Worm (Caenorhabditis elegans) whole organism, L4 larva: Measurements from ENCODE around the gene sre-8.
A peak's percentile ranks its signal among the peaks of the same experiment; 100 is the strongest.

Experiments
- F10B5.3 ChIP-seq: sonication (generic microtip); optimal IDR thresholded peaks from 2 replicates; lab custom pipeline; 2016; ENCODE audit warnings: mild to moderate bottlenecking, missing genetic modification characterization, missing compliant biosample characterization
- F44E2.7 ChIP-seq: fragments of 200-800 bp; sonication (Bioruptor generic); IDR thresholded peaks from 2 replicates; pipeline ENCODE4 v2.1.2; 2022; ENCODE audit warnings: missing genetic modification characterization, missing compliant biosample characterization
- R02D3.7 ChIP-seq: fragments of 150-350 bp; sonication (generic microtip); optimal IDR thresholded peaks from 3 replicates; lab custom pipeline; 2014; ENCODE audit warnings: missing biosample characterization, missing genetic modification characterization
- T20F7.1 ChIP-seq: fragments of 200-800 bp; sonication (Bioruptor generic); optimal IDR thresholded peaks from 2 replicates; lab custom pipeline; 2018; ENCODE audit warnings: mild to moderate bottlenecking, missing genetic modification characterization, missing compliant biosample characterization
- Y105C5A.15 ChIP-seq: fragments of 200-800 bp; sonication (Bioruptor generic); IDR thresholded peaks from 2 replicates; pipeline ENCODE4 v1.3.6; 2022; ENCODE audit warnings: missing genetic modification characterization, missing compliant biosample characterization
- ZK337.2 ChIP-seq: fragments of 200-800 bp; sonication (Bioruptor generic); IDR thresholded peaks from 2 replicates; pipeline ENCODE4 v1.3.6; 2022; ENCODE audit warnings: missing genetic modification reagents, missing genetic modification characterization, missing compliant biosample characterization
- ama-1 ChIP-seq: fragments of 150-350 bp; optimal IDR thresholded peaks from 2 replicates; lab custom pipeline; 2014; ENCODE audit warnings: inconsistent platforms, mixed read lengths
- arid-1 ChIP-seq: fragments of 200-800 bp; sonication (Bioruptor generic); conservative IDR thresholded peaks from 2 replicates; pipeline ENCODE4 v1.3.6; 2022; ENCODE audit warnings: missing genetic modification reagents, missing genetic modification characterization, missing compliant biosample characterization
- ceh-20 ChIP-seq: fragments of 200-800 bp; sonication (Bioruptor generic); IDR thresholded peaks from 2 replicates; pipeline ENCODE4 v1.3.6; 2022; ENCODE audit warnings: missing genetic modification reagents, missing genetic modification characterization, missing compliant biosample characterization
- ceh-82 ChIP-seq: sonication (generic microtip); optimal IDR thresholded peaks from 2 replicates; lab custom pipeline; 2017; ENCODE audit warnings: missing biosample characterization, missing genetic modification characterization
- cey-2 ChIP-seq: sonication (generic microtip); optimal IDR thresholded peaks from 3 replicates; lab custom pipeline; 2017; ENCODE audit warnings: missing genetic modification characterization, mild to moderate bottlenecking, missing compliant biosample characterization, antibody characterized with exemption, borderline replicate concordance; ENCODE audit not compliant: insufficient read depth
- daf-19 ChIP-seq: fragments of 200-800 bp; sonication (Bioruptor generic); conservative IDR thresholded peaks from 2 replicates; pipeline ENCODE4 v1.3.6; 2022; ENCODE audit warnings: missing genetic modification characterization, missing compliant biosample characterization
- dmd-6 ChIP-seq: fragments of 200-800 bp; sonication (Bioruptor generic); IDR thresholded peaks from 2 replicates; pipeline ENCODE4 v1.3.6; 2022; ENCODE audit warnings: missing genetic modification reagents, missing genetic modification characterization, missing compliant biosample characterization
- duxl-1 ChIP-seq: sonication (generic microtip); optimal IDR thresholded peaks from 2 replicates; lab custom pipeline; 2016; ENCODE audit warnings: mild to moderate bottlenecking, missing genetic modification characterization, moderate library complexity, missing compliant biosample characterization; ENCODE audit not compliant: poor library complexity
- egl-27 ChIP-seq: sonication (generic microtip); optimal IDR thresholded peaks from 3 replicates; lab custom pipeline; 2017; ENCODE audit warnings: missing biosample characterization, missing genetic modification reagents, missing genetic modification characterization
- fkh-10 ChIP-seq: fragments of 150-350 bp; optimal IDR thresholded peaks from 2 replicates; lab custom pipeline; 2014; ENCODE audit warnings: missing biosample characterization, missing genetic modification reagents, missing genetic modification characterization
- lin-1 ChIP-seq: fragments of 200-800 bp; sonication (Bioruptor generic); IDR thresholded peaks from 2 replicates; pipeline ENCODE4 v1.3.6; 2022; ENCODE audit warnings: missing genetic modification reagents, missing genetic modification characterization, missing compliant biosample characterization
- lin-29 ChIP-seq: fragments of 200-800 bp; sonication (Bioruptor generic); IDR thresholded peaks from 2 replicates; pipeline ENCODE4 v1.3.6; 2022; ENCODE audit warnings: missing genetic modification reagents, missing genetic modification characterization, missing compliant biosample characterization
- lir-3 ChIP-seq: sonication (generic microtip); optimal IDR thresholded peaks from 2 replicates; lab custom pipeline; 2016; ENCODE audit warnings: mild to moderate bottlenecking, missing genetic modification characterization, missing compliant biosample characterization
- lsy-2 ChIP-seq, 2 experiments: fragments of 150-350 bp in 1 of 2; sonication (generic microtip) in 1 of 2; optimal IDR thresholded peaks; 2 replicates each; lab custom pipeline; 2014 to 2017; ENCODE audit warnings: missing biosample characterization in 2 of 2, missing genetic modification characterization in 2 of 2
- mdt-29 ChIP-seq: fragments of 200-800 bp; sonication (Bioruptor generic); IDR thresholded peaks from 2 replicates; pipeline ENCODE4 v1.3.6; 2022; ENCODE audit warnings: missing genetic modification reagents, missing genetic modification characterization, missing compliant biosample characterization
- mep-1 ChIP-seq: fragments of 150-350 bp; sonication (generic microtip); optimal IDR thresholded peaks from 3 replicates; lab custom pipeline; 2014; ENCODE audit warnings: missing biosample characterization, missing genetic modification characterization
- mxl-2 ChIP-seq: fragments of 200-800 bp; sonication (Bioruptor generic); conservative IDR thresholded peaks from 2 replicates; pipeline ENCODE4 v1.3.6; 2022; ENCODE audit warnings: missing genetic modification reagents, missing genetic modification characterization, missing compliant biosample characterization
- nhr-10 ChIP-seq: fragments of 150-350 bp; optimal IDR thresholded peaks from 2 replicates; lab custom pipeline; 2014; ENCODE audit warnings: missing biosample characterization, missing genetic modification characterization
- nhr-102 ChIP-seq: sonication (generic microtip); optimal IDR thresholded peaks from 2 replicates; lab custom pipeline; 2016; ENCODE audit warnings: mild to moderate bottlenecking, missing genetic modification characterization, moderate library complexity, missing compliant biosample characterization
- nhr-11 ChIP-seq: fragments of 150-350 bp; optimal IDR thresholded peaks from 2 replicates; lab custom pipeline; 2014; ENCODE audit warnings: missing biosample characterization, missing genetic modification characterization
- nhr-111 ChIP-seq: fragments of 200-800 bp; sonication (Bioruptor generic); optimal IDR thresholded peaks from 2 replicates; lab custom pipeline; 2018; ENCODE audit warnings: mild to moderate bottlenecking, missing genetic modification characterization, missing compliant biosample characterization
- nhr-237 ChIP-seq: sonication (generic microtip); optimal IDR thresholded peaks from 2 replicates; lab custom pipeline; 2017; ENCODE audit warnings: missing biosample characterization, missing genetic modification characterization
- nhr-25 ChIP-seq: sonication (generic microtip); optimal IDR thresholded peaks from 2 replicates; lab custom pipeline; 2017; ENCODE audit warnings: missing genetic modification characterization, mild to moderate bottlenecking, missing compliant biosample characterization, antibody characterized with exemption, moderate library complexity, borderline replicate concordance; ENCODE audit not compliant: insufficient read depth
- nhr-28 ChIP-seq: fragments of 150-350 bp; optimal IDR thresholded peaks from 2 replicates; lab custom pipeline; 2014; ENCODE audit warnings: missing biosample characterization, missing genetic modification characterization
- nhr-41 ChIP-seq: fragments of 200-800 bp; sonication (Bioruptor generic); IDR thresholded peaks from 2 replicates; pipeline ENCODE4 v1.3.6; 2022; ENCODE audit warnings: missing genetic modification reagents, missing genetic modification characterization, missing compliant biosample characterization
- nhr-42 ChIP-seq: fragments of 200-800 bp; sonication (Bioruptor generic); IDR thresholded peaks from 2 replicates; pipeline ENCODE4 v1.3.6; 2022; ENCODE audit warnings: missing genetic modification characterization, missing compliant biosample characterization
- nhr-48 ChIP-seq: sonication (generic microtip); optimal IDR thresholded peaks from 2 replicates; lab custom pipeline; 2016; ENCODE audit warnings: mild to moderate bottlenecking, missing genetic modification characterization, missing compliant biosample characterization
- nhr-6 ChIP-seq: fragments of 150-350 bp; optimal IDR thresholded peaks from 2 replicates; lab custom pipeline; 2014; ENCODE audit warnings: missing biosample characterization, missing genetic modification characterization
- nhr-77 ChIP-seq: fragments of 150-350 bp; optimal IDR thresholded peaks from 2 replicates; lab custom pipeline; 2014; ENCODE audit warnings: missing biosample characterization, missing genetic modification characterization
- pha-4 ChIP-seq, 2 experiments: fragments of 150-350 bp in 1 of 2; fragments of 200-800 bp in 1 of 2; sonication (Bioruptor generic) in 1 of 2; IDR thresholded peaks in 1 of 2; optimal IDR thresholded peaks in 1 of 2; 2 replicates each; pipeline versions ENCODE4 v1.3.6 to Lab custom; 2014 to 2022; ENCODE audit warnings: missing genetic modification characterization in 2 of 2, missing genetic modification reagents in 2 of 2, missing biosample characterization in 1 of 2, missing compliant biosample characterization in 1 of 2
- rbr-2 ChIP-seq: sonication (generic microtip); optimal IDR thresholded peaks from 2 replicates; lab custom pipeline; 2016; ENCODE audit warnings: missing genotype, missing genetic modification characterization, missing compliant biosample characterization
- sdz-12 ChIP-seq: fragments of 200-800 bp; sonication (Bioruptor generic); optimal IDR thresholded peaks from 2 replicates; lab custom pipeline; 2018; ENCODE audit warnings: mild to moderate bottlenecking, missing genetic modification characterization, missing compliant biosample characterization
- set-16 ChIP-seq: fragments of 200-800 bp; sonication (Bioruptor generic); IDR thresholded peaks from 2 replicates; pipeline ENCODE4 v1.3.6; 2022; ENCODE audit warnings: missing genetic modification reagents, missing genetic modification characterization, missing compliant biosample characterization
- snpc-4 ChIP-seq: fragments of 150-350 bp; optimal IDR thresholded peaks from 2 replicates; lab custom pipeline; 2014; ENCODE audit warnings: missing biosample characterization, missing genetic modification characterization
- spr-1 ChIP-seq: sonication (generic microtip); optimal IDR thresholded peaks from 2 replicates; lab custom pipeline; 2016; ENCODE audit warnings: mild to moderate bottlenecking, missing genetic modification characterization, missing compliant biosample characterization
- tag-97 ChIP-seq: fragments of 200-800 bp; sonication (Bioruptor generic); IDR thresholded peaks from 2 replicates; pipeline ENCODE4 v1.3.6; 2022; ENCODE audit warnings: missing genetic modification characterization, missing compliant biosample characterization
- unc-39 ChIP-seq: sonication (generic microtip); optimal IDR thresholded peaks from 2 replicates; lab custom pipeline; 2017; ENCODE audit warnings: missing biosample characterization, missing genetic modification characterization
- unc-62 ChIP-seq, 3 experiments: fragments of 150-350 bp in 1 of 3; sonication (generic microtip); optimal IDR thresholded peaks in 2 of 3; peaks in 1 of 3; 1 replicate in 1 of 3; 2 replicates in 2 of 3; lab custom pipeline; 2014 to 2017; ENCODE audit warnings: missing biosample characterization in 3 of 3, missing genetic modification characterization in 3 of 3, missing genetic modification reagents in 3 of 3, missing genotype in 1 of 3
- zfp-2 ChIP-seq: sonication (generic microtip); optimal IDR thresholded peaks from 2 replicates; lab custom pipeline; 2016; ENCODE audit warnings: mild to moderate bottlenecking, missing genetic modification characterization, missing compliant biosample characterization
- zfp-3 ChIP-seq: fragments of 200-800 bp; sonication (Bioruptor generic); conservative IDR thresholded peaks from 2 replicates; pipeline ENCODE4 v1.3.6; 2022; ENCODE audit warnings: missing genetic modification reagents, missing genetic modification characterization, missing compliant biosample characterization
- zip-2 ChIP-seq: fragments of 150-350 bp; optimal IDR thresholded peaks from 2 replicates; lab custom pipeline; 2014; ENCODE audit warnings: missing biosample characterization, missing genetic modification characterization
- ztf-11 ChIP-seq: fragments of 150-350 bp; optimal IDR thresholded peaks from 2 replicates; lab custom pipeline; 2014; ENCODE audit warnings: missing biosample characterization, missing genetic modification characterization

Gene sre-8

DNA sequence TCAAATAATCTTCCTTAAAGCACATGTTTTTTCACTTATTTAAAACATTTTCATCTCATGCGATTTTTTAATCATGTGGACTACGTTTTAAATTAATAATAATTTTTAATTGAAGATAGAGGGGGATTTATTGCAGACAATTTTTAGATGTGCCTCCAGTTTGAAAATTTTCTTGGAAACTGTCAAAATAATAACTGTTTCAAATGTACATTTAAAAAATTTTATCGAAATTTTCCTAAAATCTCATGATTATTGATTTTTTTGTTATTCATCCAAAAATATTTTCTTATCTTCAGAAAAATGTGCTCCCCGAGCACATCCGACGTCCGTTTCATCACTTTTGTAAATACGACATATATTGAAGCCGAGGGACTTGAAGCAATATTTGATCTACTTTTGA, at the start of gene sre-8:
Gene sre-8, plus strand, starts transcription at position 301 of the 400 bp plus-strand sequence.
- TF ChIP-seq ztf-11 (tag; lab: Kevin White, UChicago) (no peak), nhr-102 (no peak), cey-2 (tag; lab: Kevin White, UChicago) (no peak), egl-27 (tag; lab: Kevin White, UChicago) (no peak), T20F7.1 (GFP tag; lab: Kevin White, UChicago) (no peak), fkh-10 (GFP tag; lab: Kevin White, UChicago) (no peak), zip-2 (tag; lab: Kevin White, UChicago) (no peak), ZK337.2 (GFP tag; lab: Robert Waterston, UW) (no peak), nhr-28 (no peak), arid-1 (GFP tag; lab: Robert Waterston, UW) (no peak), snpc-4 (no peak)

DNA sequence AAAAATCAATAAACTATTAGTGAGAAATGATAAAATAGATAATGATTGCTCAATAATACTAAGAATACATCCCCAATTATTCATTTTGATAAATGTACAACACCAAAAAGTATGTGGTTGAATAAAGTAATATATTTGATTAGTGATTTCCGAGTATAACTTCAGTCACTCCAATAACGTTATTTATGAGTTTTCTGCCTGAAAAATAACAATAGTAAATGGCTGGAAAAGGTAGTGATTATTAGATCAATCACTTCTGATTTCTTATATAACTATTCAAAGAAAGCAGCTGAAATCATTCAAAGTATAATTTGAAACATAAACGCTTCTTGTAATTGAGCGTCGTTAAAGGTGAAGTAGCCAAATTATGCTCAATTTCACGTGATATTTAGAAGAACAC, 46.2 kb upstream of the sre-8 start, which contains the start of gene str-230:
Gene str-230, minus strand, starts transcription at position 101 of the 400 bp plus-strand sequence.
- no peak for TF ChIP-seq rbr-2
- TF ChIP-seq nhr-6 = no peak
- TF ChIP-seq ceh-82 (tag; lab: Kevin White, UChicago) = no peak
- TF ChIP-seq ZK337.2 (GFP tag; lab: Robert Waterston, UW) = no peak
- TF ChIP-seq sdz-12 (GFP tag; lab: Kevin White, UChicago) = no peak
- no peak for TF ChIP-seq nhr-25 (tag; lab: Kevin White, UChicago)
- TF ChIP-seq nhr-48 (tag; lab: Kevin White, UChicago) = no peak
- no peak for TF ChIP-seq duxl-1 (tag; lab: Kevin White, UChicago)
- TF ChIP-seq ceh-20 (GFP tag; lab: Robert Waterston, UW) = no peak
- no peak for TF ChIP-seq unc-62 (GFP tag; optimal IDR thresholded peaks at IDR 0.05 in 1 of 2; lab: Kevin White, UChicago)
- TF ChIP-seq unc-62 (tag; optimal IDR thresholded peaks at IDR 0.05; lab: Kevin White, UChicago) = no peak
- TF ChIP-seq daf-19 (GFP tag; lab: Robert Waterston, UW) = no peak
- TF ChIP-seq nhr-42 (GFP tag; lab: Robert Waterston, UW) = no peak
- TF ChIP-seq, all 104 proteins: peak for 0

DNA sequence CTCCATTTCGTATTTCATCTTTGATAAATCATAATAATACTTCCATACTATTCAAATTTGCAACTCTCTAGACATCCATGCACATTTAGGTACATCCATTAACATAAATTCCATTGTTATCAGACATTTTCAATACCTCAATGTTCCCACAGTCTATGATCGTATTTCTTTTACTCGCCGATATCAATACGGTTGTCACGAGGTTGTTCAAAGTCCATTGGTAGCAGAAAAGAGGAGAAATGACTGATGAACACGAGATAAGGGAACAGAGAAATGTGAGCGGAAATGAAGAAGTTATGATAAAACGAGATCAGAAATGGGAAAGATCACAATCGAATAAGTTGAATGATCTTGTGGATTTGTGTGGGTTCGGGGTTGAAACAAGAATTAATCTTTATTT, 44.1 kb upstream of the sre-8 start:
- TF ChIP-seq nhr-111 (GFP tag; lab: Kevin White, UChicago) = no peak
- TF ChIP-seq daf-19 (GFP tag; lab: Robert Waterston, UW) = no peak
- TF ChIP-seq ztf-11 (tag; lab: Kevin White, UChicago) = no peak
- TF ChIP-seq nhr-77 (tag; lab: Kevin White, UChicago) = peak; percentile 74
- TF ChIP-seq ama-1 (lab: Kevin White, UChicago) = no peak
- no peak for TF ChIP-seq F10B5.3
- no peak for TF ChIP-seq mep-1 (tag; lab: Kevin White, UChicago)
- no peak for TF ChIP-seq mdt-29 (GFP tag; lab: Robert Waterston, UW)
- TF ChIP-seq set-16 = no peak
- TF ChIP-seq zfp-3 (GFP tag; lab: Robert Waterston, UW) = no peak
- no peak for TF ChIP-seq lin-29 (GFP tag; lab: Robert Waterston, UW)
- TF ChIP-seq spr-1 (tag; lab: Kevin White, UChicago) = no peak
- peak; percentile 34; the same call in 1 of the 2 replicates for TF ChIP-seq lin-1 (GFP tag; lab: Robert Waterston, UW)
- TF ChIP-seq nhr-41 (GFP tag; lab: Robert Waterston, UW) = no peak
- TF ChIP-seq rbr-2 = no peak
- no peak for TF ChIP-seq lsy-2 (tag; optimal IDR thresholded peaks at IDR 0.05; lab: Kevin White, UChicago)
- peak; percentile 60 for TF ChIP-seq dmd-6 (GFP tag; lab: Robert Waterston, UW)
- no peak for TF ChIP-seq R02D3.7 (tag; lab: Kevin White, UChicago)
- no peak for TF ChIP-seq nhr-237 (tag; lab: Kevin White, UChicago)
- no peak for TF ChIP-seq mxl-2 (GFP tag; lab: Robert Waterston, UW)
- TF ChIP-seq tag-97 (GFP tag; lab: Robert Waterston, UW) = no peak
- TF ChIP-seq F44E2.7 (GFP tag; lab: Robert Waterston, UW) = no peak
- TF ChIP-seq zip-2 (tag; lab: Kevin White, UChicago) = no peak
- no peak for TF ChIP-seq unc-39
- TF ChIP-seq Y105C5A.15 (GFP tag; lab: Robert Waterston, UW) = no peak
- no peak for TF ChIP-seq nhr-10 (tag; lab: Kevin White, UChicago)
- no peak for TF ChIP-seq nhr-11 (tag; lab: Kevin White, UChicago)
- TF ChIP-seq zfp-2 = no peak
- TF ChIP-seq pha-4 (GFP tag; IDR thresholded peaks at IDR 0.05; lab: Robert Waterston, UW) = no peak
- TF ChIP-seq pha-4 (tag; optimal IDR thresholded peaks at IDR 0.05; lab: Kevin White, UChicago) = no peak
- TF ChIP-seq lir-3 (tag; lab: Kevin White, UChicago) = no peak
